Worm (Caenorhabditis elegans) whole organism, L2 larva: ENCODE measurements around the gene smoc-1.

Source experiments
- alr-1 ChIP-seq: fragments of 150-350 bp; optimal IDR thresholded peaks from 2 replicates; lab custom pipeline; 2014; ENCODE audit warnings: missing biosample characterization, missing genetic modification characterization
- ceh-82 ChIP-seq: fragments of 150-350 bp; optimal IDR thresholded peaks from 2 replicates; lab custom pipeline; 2014; ENCODE audit warnings: missing biosample characterization, missing genetic modification characterization
- egl-27 ChIP-seq: sonication (generic microtip); optimal IDR thresholded peaks from 3 replicates; lab custom pipeline; 2017; ENCODE audit warnings: missing biosample characterization, missing genetic modification reagents, missing genetic modification characterization
- elt-1 ChIP-seq: fragments of 150-350 bp; optimal IDR thresholded peaks from 2 replicates; lab custom pipeline; 2014; ENCODE audit warnings: missing biosample characterization, missing genetic modification characterization
- elt-3 ChIP-seq: sonication (generic microtip); optimal IDR thresholded peaks from 2 replicates; lab custom pipeline; 2017; ENCODE audit warnings: missing biosample characterization, missing genetic modification characterization
- lin-39 ChIP-seq: fragments of 150-350 bp; optimal IDR thresholded peaks from 2 replicates; lab custom pipeline; 2014; ENCODE audit warnings: missing biosample characterization, missing genetic modification reagents, missing genetic modification characterization
- nhr-11 ChIP-seq: fragments of 150-350 bp; optimal IDR thresholded peaks from 2 replicates; lab custom pipeline; 2014; ENCODE audit warnings: missing biosample characterization, missing genetic modification characterization
- nhr-25 ChIP-seq: fragments of 150-350 bp; sonication (generic microtip); optimal IDR thresholded peaks from 3 replicates; lab custom pipeline; 2014; ENCODE audit warnings: missing biosample characterization, missing genetic modification characterization
- sem-4 ChIP-seq: fragments of 150-350 bp; optimal IDR thresholded peaks from 2 replicates; lab custom pipeline; 2014; ENCODE audit warnings: missing biosample characterization, missing genetic modification reagents, missing genetic modification characterization
- skn-1 ChIP-seq: sonication (generic microtip); optimal IDR thresholded peaks from 2 replicates; lab custom pipeline; 2017; ENCODE audit warnings: missing biosample characterization, missing genetic modification characterization
- snpc-4 ChIP-seq: fragments of 150-350 bp; optimal IDR thresholded peaks from 2 replicates; lab custom pipeline; 2014; ENCODE audit warnings: missing biosample characterization, missing genetic modification characterization

DNA sequence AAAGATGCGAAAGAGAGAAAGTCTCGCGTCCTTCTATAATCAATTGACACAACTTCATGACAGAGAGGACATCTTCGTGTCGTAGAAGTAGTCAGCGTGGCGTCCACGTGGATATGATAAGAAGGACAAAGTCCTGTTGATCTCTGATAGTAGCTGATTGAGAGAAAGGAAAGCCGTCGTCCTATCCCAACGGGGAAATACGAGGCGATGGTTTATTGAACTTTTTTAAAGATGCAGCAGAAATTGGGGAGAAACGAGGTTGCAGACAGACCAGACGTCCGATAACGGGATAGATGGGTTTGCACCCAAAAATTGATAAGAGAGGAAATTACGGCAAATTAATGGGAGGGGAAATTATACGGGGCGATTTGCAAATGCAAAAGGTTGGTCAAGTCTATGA lies 45.0 kb downstream of the smoc-1 start:
- TF ChIP-seq nhr-25 (tag; lab: Kevin White, UChicago) (peak; percentile 96), sem-4 (tag; lab: Kevin White, UChicago) (peak; percentile 71), snpc-4 (tag; lab: Kevin White, UChicago) (no peak), skn-1 (no peak), ceh-82 (tag; lab: Kevin White, UChicago) (no peak), egl-27 (peak; percentile 91), elt-3 (no peak), elt-1 (no peak), alr-1 (no peak), nhr-11 (tag; lab: Kevin White, UChicago) (no peak), lin-39 (tag; lab: Kevin White, UChicago) (no peak)
